Fruit fly (Drosophila melanogaster): ENCODE results near the gene klar.

- TF ChIP-seq Blimp-1 (GFP tag; optimal IDR thresholded peaks at IDR 0.05) (no peak), OdsH (GFP tag; optimal IDR thresholded peaks at IDR 0.05) (peak; percentile 81), CG6854 (GFP tag; optimal IDR thresholded peaks at IDR 0.05) (peak; percentile 8)
Measured at dm6 chr3L:589290-590281, 49.2 kb upstream of the klar start.

Data from whole organism, prepupa.